Fruit fly (Drosophila melanogaster): Measurements from ENCODE around the gene Nup154.

Nup154 gene

DNA sequence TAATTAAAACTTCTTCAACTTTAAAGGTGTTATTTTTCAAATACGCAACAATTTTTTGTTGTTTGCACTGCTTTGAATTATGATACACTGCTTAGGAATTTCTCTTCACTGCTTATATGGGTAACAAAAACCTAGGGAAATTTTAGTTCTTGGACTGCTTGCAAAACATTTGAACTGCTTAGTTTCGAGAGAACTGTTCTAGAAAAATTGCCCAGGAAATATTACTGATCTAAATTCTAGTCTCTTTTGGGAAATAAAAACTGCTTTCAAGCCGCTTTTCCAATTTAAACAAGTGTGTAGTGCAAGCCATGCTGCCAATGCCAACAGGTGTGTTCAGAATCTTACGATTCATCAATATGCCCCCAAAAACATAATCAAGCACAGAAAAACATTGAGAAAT is 40.1 kb upstream of the Nup154 start (continued):
- peak; percentile 14 for TF ChIP-seq CG15696 (tag; optimal IDR thresholded peaks at IDR 0.05)
- peak; percentile 59 for TF ChIP-seq zen (tag; optimal IDR thresholded peaks at IDR 0.05)
- TF ChIP-seq trh (GFP tag; optimal IDR thresholded peaks at IDR 0.05): no peak
- TF ChIP-seq ttk (GFP tag; IDR thresholded peaks at IDR 0.05): no peak
- peak; percentile 42; the same call in 1 of the 3 replicates for TF ChIP-seq ci (GFP tag; IDR thresholded peaks at IDR 0.05)
- TF ChIP-seq NfI (GFP tag; optimal IDR thresholded peaks at IDR 0.05): peak; percentile 36
- TF ChIP-seq trem (tag; optimal IDR thresholded peaks at IDR 0.05): peak; percentile 71
- no peak for TF ChIP-seq CG7928 (GFP tag; optimal IDR thresholded peaks at IDR 0.05)
- TF ChIP-seq dimm (GFP tag; IDR thresholded peaks at IDR 0.05): no peak
- TF ChIP-seq Pdp1 (GFP tag; optimal IDR thresholded peaks at IDR 0.05): no peak
- 0 out of 3 replicates have a peak, but pooled peaks have one; percentile 21 for TF ChIP-seq ase (GFP tag; IDR thresholded peaks at IDR 0.05)
- TF ChIP-seq slp2 (GFP tag; optimal IDR thresholded peaks at IDR 0.05): no peak
- TF ChIP-seq Eip74EF (GFP tag; optimal IDR thresholded peaks at IDR 0.05): peak in 1 of 2 experiments; percentile 92
- TF ChIP-seq Nf-YC (tag; optimal IDR thresholded peaks at IDR 0.05): no peak
- no peak for TF ChIP-seq CG3281 (GFP tag; optimal IDR thresholded peaks at IDR 0.05)
- peak; percentile 68 for TF ChIP-seq CG8290 (GFP tag; optimal IDR thresholded peaks at IDR 0.05)
- peak; percentile 64 to 83 for TF ChIP-seq CG8290 (tag; optimal IDR thresholded peaks at IDR 0.05)
- no peak for TF ChIP-seq br (optimal IDR thresholded peaks at IDR 0.05)

DNA sequence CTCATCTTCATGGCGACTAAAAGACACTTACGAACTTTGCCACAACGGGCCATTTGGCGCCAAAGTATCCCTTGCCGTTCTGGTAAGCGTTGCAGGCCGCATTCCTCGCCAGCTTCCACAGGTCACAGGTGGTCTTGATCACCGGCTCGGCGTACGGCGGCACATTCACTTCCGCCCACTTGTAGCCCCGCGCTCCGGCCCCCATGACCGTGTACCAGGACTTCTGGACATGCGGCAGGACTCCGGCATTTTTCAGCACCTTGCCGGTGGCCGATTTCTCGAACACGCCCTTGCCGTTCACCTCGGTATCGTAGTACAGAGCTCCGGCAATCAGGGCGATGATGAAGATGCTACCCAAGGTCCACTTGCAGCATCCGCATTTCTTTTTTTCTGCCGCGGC is 38.7 kb upstream of the Nup154 start:
- no peak for TF ChIP-seq Drgx (GFP tag; IDR thresholded peaks at IDR 0.05)
- no peak for TF ChIP-seq ro (GFP tag; IDR thresholded peaks at IDR 0.05)
- TF ChIP-seq Abd-B (GFP tag; optimal IDR thresholded peaks at IDR 0.05): no peak
- no peak for TF ChIP-seq seq (GFP tag; IDR thresholded peaks at IDR 0.05)
- peak; percentile 68 for TF ChIP-seq sens (GFP tag)
- no peak for TF ChIP-seq stc (GFP tag; IDR thresholded peaks at IDR 0.05)
- 0 out of 3 replicates have a peak, but pooled peaks have one; percentile 28 for TF ChIP-seq HLH4C (GFP tag; IDR thresholded peaks at IDR 0.05; ENCODE audit: partially characterized antibody)
- TF ChIP-seq CG10431 (GFP tag; optimal IDR thresholded peaks at IDR 0.05): no peak
- TF ChIP-seq ci (GFP tag; IDR thresholded peaks at IDR 0.05): no peak
- TF ChIP-seq Bdp1 (GFP tag; optimal IDR thresholded peaks at IDR 0.05): no peak
- TF ChIP-seq mirr (GFP tag; optimal IDR thresholded peaks at IDR 0.05): no peak
- peak; percentile 58 for TF ChIP-seq Med (GFP tag)
- TF ChIP-seq Bgb (GFP tag; IDR thresholded peaks at IDR 0.05; ENCODE audit: partially characterized antibody): 0 out of 2 replicates have a peak, but pooled peaks have one; percentile 15
- TF ChIP-seq Nf-YC (tag; optimal IDR thresholded peaks at IDR 0.05): no peak
- TF ChIP-seq slbo (GFP tag; IDR thresholded peaks at IDR 0.05): no peak

DNA sequence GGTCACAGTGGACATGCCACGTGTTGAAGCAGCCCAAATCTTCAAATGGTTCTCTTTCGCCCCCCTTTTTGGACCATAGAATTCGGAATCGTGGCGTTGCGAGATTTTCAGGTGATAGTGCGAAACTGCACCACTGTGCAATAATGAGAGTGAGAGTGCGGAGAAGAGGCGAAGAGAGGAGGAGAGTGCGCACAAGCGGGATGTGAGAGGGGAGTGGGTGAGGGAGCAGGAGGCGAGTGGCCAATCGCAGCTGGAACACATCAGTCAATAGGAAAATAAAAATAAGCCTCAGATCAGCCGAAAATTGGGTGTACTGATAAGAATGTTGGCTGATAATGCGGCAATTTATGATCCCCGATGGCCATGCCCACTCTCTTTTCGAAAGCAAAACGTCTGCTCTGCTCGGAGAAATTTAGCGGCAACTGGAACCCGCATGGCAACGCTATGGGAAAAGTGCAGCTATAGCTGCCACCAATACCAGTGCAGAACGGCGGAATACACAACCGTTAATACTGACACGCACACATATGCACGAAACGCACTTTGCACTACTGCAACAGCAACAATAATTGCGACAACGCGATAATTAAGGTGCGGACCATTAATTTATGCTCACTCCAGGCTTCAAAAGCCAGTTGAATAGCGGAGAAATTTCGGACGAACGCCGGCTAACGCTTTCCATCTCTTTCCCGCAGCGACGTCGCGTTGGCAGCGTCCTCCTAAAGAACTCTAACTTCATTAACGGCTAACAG is 37.2 kb upstream of the Nup154 start:
- no peak for TF ChIP-seq Mrtf (GFP tag; IDR thresholded peaks at IDR 0.05)
- TF ChIP-seq chinmo (GFP tag; IDR thresholded peaks at IDR 0.05; ENCODE audit: partially characterized antibody): peak; percentile 57; the same call in 2 of the 4 replicates
- TF ChIP-seq vvl (GFP tag; IDR thresholded peaks at IDR 0.05): peak; percentile 54; the same call in 1 of the 2 replicates
- no peak for TF ChIP-seq al (GFP tag; IDR thresholded peaks at IDR 0.05)
- TF ChIP-seq CG5953 (GFP tag; IDR thresholded peaks at IDR 0.05): 0 out of 2 replicates have a peak, but pooled peaks have one; percentile 11
- peak; percentile 15 for TF ChIP-seq CG1603 (tag; optimal IDR thresholded peaks at IDR 0.05)
- TF ChIP-seq CG13424 (tag; optimal IDR thresholded peaks at IDR 0.05): peak; percentile 1
- peak; percentile 97 for TF ChIP-seq crol (GFP tag; IDR thresholded peaks at IDR 0.05)
- TF ChIP-seq tio (GFP tag; optimal IDR thresholded peaks at IDR 0.05): no peak
- no peak for TF ChIP-seq Hmr (GFP tag; optimal IDR thresholded peaks at IDR 0.05)
- TF ChIP-seq CG4617 (GFP tag; optimal IDR thresholded peaks at IDR 0.05; ENCODE audit: borderline replicate concordance): peak; percentile 79
- no peak for TF ChIP-seq danr (GFP tag; IDR thresholded peaks at IDR 0.05)
- TF ChIP-seq crp (GFP tag; optimal IDR thresholded peaks at IDR 0.05): peak in 1 of 2 experiments; percentile 16
- TF ChIP-seq CG12391 (tag; optimal IDR thresholded peaks at IDR 0.05): peak; percentile 17
- TF ChIP-seq kah (GFP tag; optimal IDR thresholded peaks at IDR 0.05): peak; percentile 46
- peak; percentile 16 for TF ChIP-seq scrt (GFP tag; optimal IDR thresholded peaks at IDR 0.05)
- no peak for TF ChIP-seq ems (GFP tag; optimal IDR thresholded peaks at IDR 0.05)
- no peak for TF ChIP-seq chif (GFP tag; optimal IDR thresholded peaks at IDR 0.05)
